Worm (Caenorhabditis elegans) whole organism, L4 larva: Measurements from ENCODE around the gene Y56A3A.22.

ENCODE experiments used
- aha-1 ChIP-seq: fragments of 150-350 bp; peaks from one replicate; lab custom pipeline; 2014; ENCODE audit warnings: missing biosample characterization, missing genetic modification characterization
- aly-2 ChIP-seq: sonication (generic microtip); optimal IDR thresholded peaks from 2 replicates; lab custom pipeline; 2018; ENCODE audit warnings: missing biosample characterization, missing genetic modification characterization
- ama-1 ChIP-seq: fragments of 150-350 bp; optimal IDR thresholded peaks from 2 replicates; lab custom pipeline; 2014; ENCODE audit warnings: inconsistent platforms, mixed read lengths
- cey-2 ChIP-seq: sonication (generic microtip); optimal IDR thresholded peaks from 3 replicates; lab custom pipeline; 2017; ENCODE audit warnings: missing genetic modification characterization, mild to moderate bottlenecking, missing compliant biosample characterization, antibody characterized with exemption, borderline replicate concordance; ENCODE audit not compliant: insufficient read depth
- ctbp-1 ChIP-seq: fragments of 200-800 bp; sonication (Bioruptor generic); IDR thresholded peaks from 2 replicates; pipeline ENCODE4 v1.3.6; 2022; ENCODE audit warnings: missing genetic modification reagents, missing genetic modification characterization, missing compliant biosample characterization
- daf-12 ChIP-seq: fragments of 150-350 bp; optimal IDR thresholded peaks from 2 replicates; lab custom pipeline; 2014; ENCODE audit warnings: missing biosample characterization, missing genetic modification reagents, missing genetic modification characterization
- daf-16 ChIP-seq, 3 experiments: sonication (generic microtip); optimal IDR thresholded peaks; 2 replicates each; lab custom pipeline; 2016 to 2017; ENCODE audit warnings: missing genetic modification characterization in 3 of 3, missing genetic modification reagents in 3 of 3, mild to moderate bottlenecking in 2 of 3, missing compliant biosample characterization in 2 of 3, missing biosample characterization in 1 of 3, moderate library complexity in 1 of 3
- dpl-1 ChIP-seq: fragments of 150-350 bp; optimal IDR thresholded peaks from 2 replicates; lab custom pipeline; 2014; ENCODE audit warnings: missing biosample characterization, missing genetic modification reagents, missing genetic modification characterization
- dve-1 ChIP-seq: sonication (generic microtip); optimal IDR thresholded peaks from 2 replicates; lab custom pipeline; 2017; ENCODE audit warnings: antibody characterized with exemption, mild to moderate bottlenecking, missing genetic modification characterization, missing compliant biosample characterization; ENCODE audit not compliant: insufficient read depth
- egl-27 ChIP-seq: sonication (generic microtip); optimal IDR thresholded peaks from 3 replicates; lab custom pipeline; 2017; ENCODE audit warnings: missing biosample characterization, missing genetic modification reagents, missing genetic modification characterization
- egl-43 ChIP-seq: fragments of 200-800 bp; sonication (Bioruptor generic); IDR thresholded peaks from 2 replicates; pipeline ENCODE4 v1.3.6; 2022; ENCODE audit warnings: missing genetic modification reagents, missing genetic modification characterization, missing compliant biosample characterization
- fkh-10 ChIP-seq: fragments of 150-350 bp; optimal IDR thresholded peaks from 2 replicates; lab custom pipeline; 2014; ENCODE audit warnings: missing biosample characterization, missing genetic modification reagents, missing genetic modification characterization
- hlh-11 ChIP-seq: fragments of 200-800 bp; sonication (Bioruptor generic); optimal IDR thresholded peaks from 2 replicates; lab custom pipeline; 2018; ENCODE audit warnings: mild to moderate bottlenecking, missing genetic modification characterization, missing compliant biosample characterization
- lim-7 ChIP-seq: fragments of 200-800 bp; sonication (Bioruptor generic); IDR thresholded peaks from 2 replicates; pipeline ENCODE4 v1.3.6; 2022; ENCODE audit warnings: missing genetic modification characterization, missing compliant biosample characterization
- lin-13 ChIP-seq: fragments of 150-350 bp; optimal IDR thresholded peaks from 2 replicates; lab custom pipeline; 2014; ENCODE audit warnings: missing biosample characterization, missing genetic modification reagents, missing genetic modification characterization
- lin-39 ChIP-seq: fragments of 150-350 bp; optimal IDR thresholded peaks from 2 replicates; lab custom pipeline; 2014; ENCODE audit warnings: missing biosample characterization, missing genetic modification reagents, missing genetic modification characterization
- lsy-2 ChIP-seq, 2 experiments: fragments of 150-350 bp in 1 of 2; sonication (generic microtip) in 1 of 2; optimal IDR thresholded peaks; 2 replicates each; lab custom pipeline; 2014 to 2017; ENCODE audit warnings: missing biosample characterization in 2 of 2, missing genetic modification characterization in 2 of 2
- madf-9 ChIP-seq: fragments of 200-800 bp; sonication (Bioruptor generic); conservative IDR thresholded peaks from 2 replicates; pipeline ENCODE4 v1.3.6; 2022; ENCODE audit warnings: missing genetic modification reagents, missing genetic modification characterization, missing compliant biosample characterization
- mdt-29 ChIP-seq: fragments of 200-800 bp; sonication (Bioruptor generic); IDR thresholded peaks from 2 replicates; pipeline ENCODE4 v1.3.6; 2022; ENCODE audit warnings: missing genetic modification reagents, missing genetic modification characterization, missing compliant biosample characterization
- mxl-3 ChIP-seq: fragments of 200-800 bp; sonication (Bioruptor generic); optimal IDR thresholded peaks from 2 replicates; lab custom pipeline; 2018; ENCODE audit warnings: mild to moderate bottlenecking, missing genetic modification characterization, missing compliant biosample characterization
- nhr-28 ChIP-seq: fragments of 150-350 bp; optimal IDR thresholded peaks from 2 replicates; lab custom pipeline; 2014; ENCODE audit warnings: missing biosample characterization, missing genetic modification characterization
- pha-4 ChIP-seq, 2 experiments: fragments of 150-350 bp in 1 of 2; fragments of 200-800 bp in 1 of 2; sonication (Bioruptor generic) in 1 of 2; IDR thresholded peaks in 1 of 2; optimal IDR thresholded peaks in 1 of 2; 2 replicates each; pipeline versions ENCODE4 v1.3.6 to Lab custom; 2014 to 2022; ENCODE audit warnings: missing genetic modification characterization in 2 of 2, missing genetic modification reagents in 2 of 2, missing biosample characterization in 1 of 2, missing compliant biosample characterization in 1 of 2
- pqm-1 ChIP-seq: sonication (generic microtip); optimal IDR thresholded peaks from 2 replicates; lab custom pipeline; 2017; ENCODE audit warnings: missing biosample characterization, missing genetic modification characterization
- saeg-2 ChIP-seq: fragments of 200-800 bp; sonication (Bioruptor generic); IDR thresholded peaks from 2 replicates; pipeline ENCODE4 v1.3.6; 2022; ENCODE audit warnings: missing genetic modification reagents, missing genetic modification characterization, missing compliant biosample characterization
- sdz-12 ChIP-seq: fragments of 200-800 bp; sonication (Bioruptor generic); optimal IDR thresholded peaks from 2 replicates; lab custom pipeline; 2018; ENCODE audit warnings: mild to moderate bottlenecking, missing genetic modification characterization, missing compliant biosample characterization
- set-16 ChIP-seq: fragments of 200-800 bp; sonication (Bioruptor generic); IDR thresholded peaks from 2 replicates; pipeline ENCODE4 v1.3.6; 2022; ENCODE audit warnings: missing genetic modification reagents, missing genetic modification characterization, missing compliant biosample characterization
- tra-1 ChIP-seq: fragments of 200-800 bp; sonication (Bioruptor generic); IDR thresholded peaks from 2 replicates; pipeline ENCODE4 v1.3.6; 2022; ENCODE audit warnings: missing genetic modification reagents, missing genetic modification characterization, missing compliant biosample characterization
- unc-62 ChIP-seq, 3 experiments: fragments of 150-350 bp in 1 of 3; sonication (generic microtip); optimal IDR thresholded peaks in 2 of 3; peaks in 1 of 3; 1 replicate in 1 of 3; 2 replicates in 2 of 3; lab custom pipeline; 2014 to 2017; ENCODE audit warnings: missing biosample characterization in 3 of 3, missing genetic modification characterization in 3 of 3, missing genetic modification reagents in 3 of 3, missing genotype in 1 of 3

Y56A3A.22 gene

ce11 chrIII:11947527-11947926 lies 26.0 kb downstream of the Y56A3A.22 start (continued):
- TF ChIP-seq mxl-3 (GFP tag; lab: Kevin White, UChicago): no peak
- no peak for TF ChIP-seq dpl-1 (GFP tag; lab: Kevin White, UChicago)
- peak; percentile 62 for TF ChIP-seq hlh-11 (tag; lab: Kevin White, UChicago)
- peak; percentile 58 for TF ChIP-seq pqm-1 (tag; lab: Kevin White, UChicago)
- peak; percentile 87 for TF ChIP-seq nhr-28 (tag; lab: Kevin White, UChicago)
- peak in 1 of 2 experiments; percentile 22 for TF ChIP-seq lsy-2 (tag; optimal IDR thresholded peaks at IDR 0.05; lab: Kevin White, UChicago)
- no peak for TF ChIP-seq pha-4 (GFP tag; IDR thresholded peaks at IDR 0.05; lab: Robert Waterston, UW)
- TF ChIP-seq pha-4 (tag; optimal IDR thresholded peaks at IDR 0.05; lab: Kevin White, UChicago): peak; percentile 60
- TF ChIP-seq lin-13: peak; percentile 5

ce11 chrIII:11948437-11948836 lies 26.9 kb downstream of the Y56A3A.22 start:
- no peak for TF ChIP-seq daf-16 (GFP tag; optimal IDR thresholded peaks at IDR 0.05; lab: Kevin White, UChicago)
- TF ChIP-seq daf-16 (tag; optimal IDR thresholded peaks at IDR 0.05; lab: Kevin White, UChicago): peak; percentile 26
- TF ChIP-seq cey-2 (tag; lab: Kevin White, UChicago): no peak
- peak; percentile 61 for TF ChIP-seq nhr-28 (tag; lab: Kevin White, UChicago)

ce11 chrIII:11949276-11949879 lies 27.9 kb downstream of the Y56A3A.22 start:
- peak; percentile 1 for TF ChIP-seq hlh-11 (tag; lab: Kevin White, UChicago)
- TF ChIP-seq pqm-1 (tag; lab: Kevin White, UChicago): peak; percentile 61
- no peak for TF ChIP-seq daf-16 (GFP tag; optimal IDR thresholded peaks at IDR 0.05; lab: Kevin White, UChicago)
- peak; percentile 79 for TF ChIP-seq daf-16 (tag; optimal IDR thresholded peaks at IDR 0.05; lab: Kevin White, UChicago)
- TF ChIP-seq madf-9 (GFP tag; lab: Robert Waterston, UW): no peak
- peak; percentile 57 for TF ChIP-seq nhr-28 (tag; lab: Kevin White, UChicago)
- no peak for TF ChIP-seq mdt-29
- peak in 1 of 2 experiments; percentile 62 for TF ChIP-seq unc-62 (GFP tag; optimal IDR thresholded peaks at IDR 0.05 in 1 of 2; lab: Kevin White, UChicago)
- TF ChIP-seq unc-62 (tag; optimal IDR thresholded peaks at IDR 0.05; lab: Kevin White, UChicago): no peak

- TF ChIP-seq sdz-12 (GFP tag; lab: Kevin White, UChicago) (no peak), set-16 (peak; percentile 92)
Measured at ce11 chrIII:11951111-11951510, 29.6 kb downstream of the Y56A3A.22 start.

ce11 chrIII:11954150-11954549 lies 32.7 kb downstream of the Y56A3A.22 start:
- no peak for TF ChIP-seq daf-16 (GFP tag; optimal IDR thresholded peaks at IDR 0.05; lab: Kevin White, UChicago)
- no peak for TF ChIP-seq daf-16 (tag; optimal IDR thresholded peaks at IDR 0.05; lab: Kevin White, UChicago)
- no peak for TF ChIP-seq dve-1
- TF ChIP-seq lim-7 (GFP tag; lab: Robert Waterston, UW): no peak
- no peak for TF ChIP-seq aha-1

- TF ChIP-seq saeg-2 (GFP tag; lab: Robert Waterston, UW) (no peak), aly-2 (no peak), egl-27 (tag; lab: Kevin White, UChicago) (no peak), dve-1 (no peak), ama-1 (lab: Kevin White, UChicago) (no peak), egl-43 (GFP tag; lab: Robert Waterston, UW) (no peak), tra-1 (GFP tag; lab: Robert Waterston, UW) (no peak), lin-39 (tag; lab: Kevin White, UChicago) (no peak), pha-4 (GFP tag; IDR thresholded peaks at IDR 0.05; lab: Robert Waterston, UW) (no peak), pha-4 (tag; optimal IDR thresholded peaks at IDR 0.05; lab: Kevin White, UChicago) (no peak), daf-12 (tag; lab: Kevin White, UChicago) (no peak), ctbp-1 (GFP tag; lab: Robert Waterston, UW) (no peak), fkh-10 (no peak)
- TF ChIP-seq, all 104 proteins: peak for 0
Measured at ce11 chrIII:11960080-11960479, 38.6 kb downstream of the Y56A3A.22 start, which contains the start of gene top-3. Gene top-3 (minus strand): TSS chrIII:11960180.
